Fruit fly (Drosophila melanogaster): ENCODE measurements around the gene RasGAP1.
A peak's percentile ranks its signal among the peaks of the same experiment; 100 is the strongest.

RasGAP1 gene

DNA sequence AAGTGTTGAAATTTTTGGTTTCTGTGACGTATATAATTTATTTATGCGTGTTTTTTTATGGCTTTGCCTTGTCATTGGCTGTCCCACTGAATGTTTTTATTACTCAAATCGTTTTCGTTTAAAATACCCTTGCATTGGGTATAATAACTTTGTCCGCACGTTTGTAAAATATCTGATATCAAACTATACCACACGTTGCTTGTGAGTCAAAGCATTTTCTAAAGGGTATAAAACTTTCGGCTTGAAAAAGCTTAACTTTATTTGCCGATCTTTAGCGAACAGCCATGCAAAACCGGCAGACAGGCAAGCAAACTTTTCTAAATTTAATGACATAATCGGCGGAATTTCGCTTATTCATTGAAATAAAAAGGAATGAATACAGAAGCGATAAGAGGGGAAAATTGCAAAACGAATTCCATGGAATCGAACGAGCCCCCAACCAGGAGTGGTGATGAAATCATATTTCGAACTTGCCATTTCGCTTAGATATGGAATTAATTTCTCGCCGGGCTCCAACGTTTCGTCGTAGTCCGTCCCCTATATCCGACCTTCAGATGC lies 7.6 kb downstream of the RasGAP1 start (continued):
- TF ChIP-seq CG32772 (GFP tag; IDR thresholded peaks at IDR 0.05), result 0 out of 2 replicates have a peak, but pooled peaks have one; percentile 18
- TF ChIP-seq Dad (GFP tag; optimal IDR thresholded peaks at IDR 0.05), result no peak
- TF ChIP-seq Hsf (GFP tag; optimal IDR thresholded peaks at IDR 0.05), result peak; percentile 29
- TF ChIP-seq tx (GFP tag; optimal IDR thresholded peaks at IDR 0.05), result peak; percentile 8
- no peak for TF ChIP-seq bsh (GFP tag; optimal IDR thresholded peaks at IDR 0.05)
- TF ChIP-seq org-1 (GFP tag; optimal IDR thresholded peaks at IDR 0.05), result no peak
- no peak for TF ChIP-seq ac (GFP tag; optimal IDR thresholded peaks at IDR 0.05)
- TF ChIP-seq chif (GFP tag; optimal IDR thresholded peaks at IDR 0.05), result peak in 1 of 2 experiments; percentile 48
- peak; percentile 21 for TF ChIP-seq her (GFP tag; optimal IDR thresholded peaks at IDR 0.05)
- no peak for TF ChIP-seq pita (GFP tag; optimal IDR thresholded peaks at IDR 0.05)
- TF ChIP-seq tap (tag; optimal IDR thresholded peaks at IDR 0.05), result peak; percentile 57
- no peak for TF ChIP-seq sens-2 (GFP tag; IDR thresholded peaks at IDR 0.05)
- TF ChIP-seq nom (GFP tag; optimal IDR thresholded peaks at IDR 0.05), result no peak
- no peak for TF ChIP-seq trh (GFP tag; optimal IDR thresholded peaks at IDR 0.05)
- no peak for TF ChIP-seq Lim3 (GFP tag; IDR thresholded peaks at IDR 0.05)
- no peak for TF ChIP-seq pros (GFP tag; optimal IDR thresholded peaks at IDR 0.05)
- peak; percentile 48 to 52 for TF ChIP-seq dpn (GFP tag; optimal IDR thresholded peaks at IDR 0.05)
- TF ChIP-seq CG31441 (GFP tag; IDR thresholded peaks at IDR 0.05), result no peak
- peak; percentile 18 for TF ChIP-seq Ravus (GFP tag; IDR thresholded peaks at IDR 0.05)
- peak; percentile 57; the same call in 2 of the 3 replicates for TF ChIP-seq dysf (GFP tag; IDR thresholded peaks at IDR 0.05)
- TF ChIP-seq pfk (GFP tag; optimal IDR thresholded peaks at IDR 0.05), result no peak
- peak; percentile 23 for TF ChIP-seq shn (GFP tag; optimal IDR thresholded peaks at IDR 0.05)
- TF ChIP-seq CG2875 (GFP tag; optimal IDR thresholded peaks at IDR 0.05), result no peak
- TF ChIP-seq E2f1 (GFP tag; IDR thresholded peaks at IDR 0.05), result no peak
- TF ChIP-seq CG14050 (GFP tag; IDR thresholded peaks at IDR 0.05), result no peak
- TF ChIP-seq CG42726 (GFP tag; IDR thresholded peaks at IDR 0.05; ENCODE audit: partially characterized antibody), result no peak
- TF ChIP-seq odd (GFP tag; optimal IDR thresholded peaks at IDR 0.05), result no peak
- TF ChIP-seq CG11560 (tag; IDR thresholded peaks at IDR 0.05), result no peak
- peak; percentile 9 for TF ChIP-seq CG17829 (tag; optimal IDR thresholded peaks at IDR 0.05)
- peak; percentile 68 for TF ChIP-seq CG11504 (tag; optimal IDR thresholded peaks at IDR 0.05)
- TF ChIP-seq CG1602 (GFP tag; optimal IDR thresholded peaks at IDR 0.05), result no peak
- TF ChIP-seq CG10565 (GFP tag; optimal IDR thresholded peaks at IDR 0.05), result no peak
- peak; percentile 18 for TF ChIP-seq CG7786 (GFP tag; optimal IDR thresholded peaks at IDR 0.05)
- peak; percentile 10 for TF ChIP-seq CG1792 (GFP tag; optimal IDR thresholded peaks at IDR 0.05)
- no peak for TF ChIP-seq CG1647 (GFP tag; optimal IDR thresholded peaks at IDR 0.05)
- TF ChIP-seq Optix (GFP tag; IDR thresholded peaks at IDR 0.05), result no peak
- TF ChIP-seq CG4854 (GFP tag; optimal IDR thresholded peaks at IDR 0.05), result peak; percentile 0
- TF ChIP-seq CG12391 (tag; optimal IDR thresholded peaks at IDR 0.05), result peak; percentile 19
- TF ChIP-seq Ets97D (GFP tag; optimal IDR thresholded peaks at IDR 0.05), result no peak
- peak; percentile 36 for TF ChIP-seq CG12071 (GFP tag; optimal IDR thresholded peaks at IDR 0.05)
- TF ChIP-seq tna (GFP tag; IDR thresholded peaks at IDR 0.05; ENCODE audit: partially characterized antibody), result no peak
- TF ChIP-seq fd3F (GFP tag; optimal IDR thresholded peaks at IDR 0.05), result peak; percentile 59
- 0 out of 3 replicates have a peak, but pooled peaks have one; percentile 19 for TF ChIP-seq gce (GFP tag; IDR thresholded peaks at IDR 0.05)
- no peak for TF ChIP-seq wor (GFP tag; IDR thresholded peaks at IDR 0.05)
- TF ChIP-seq crol (GFP tag; IDR thresholded peaks at IDR 0.05), result no peak
- TF ChIP-seq CG17361 (GFP tag; IDR thresholded peaks at IDR 0.05), result peak; percentile 46; the same call in 1 of the 3 replicates
- peak; percentile 49 to 75 for TF ChIP-seq Pdp1 (GFP tag; optimal IDR thresholded peaks at IDR 0.05)
- no peak for TF ChIP-seq CTCF (GFP tag; optimal IDR thresholded peaks at IDR 0.05)
- no peak for TF ChIP-seq corto (GFP tag; optimal IDR thresholded peaks at IDR 0.05)
- TF ChIP-seq CG3847 (GFP tag; IDR thresholded peaks at IDR 0.05), result peak; percentile 34; the same call in 1 of the 2 replicates
- TF ChIP-seq gfzf (GFP tag; optimal IDR thresholded peaks at IDR 0.05), result no peak

Measured in whole organism, embryonic.